Fruit fly (Drosophila melanogaster): ENCODE data around the gene CG16957.

Gene CG16957

dm6 chr2L:13434795-13435634, 39.0 kb upstream of the CG16957 start, which contains the start of gene Tehao:
Tehao (plus strand) TSS chr2L:13435622.
- TF ChIP-seq CG9705 (GFP tag; optimal IDR thresholded peaks at IDR 0.05) (no peak), Vsx2 (GFP tag; optimal IDR thresholded peaks at IDR 0.05; ENCODE audit: partially characterized antibody) (no peak), Dif (GFP tag; optimal IDR thresholded peaks at IDR 0.05; ENCODE audit: partially characterized antibody) (no peak), Jra (GFP tag; optimal IDR thresholded peaks at IDR 0.05) (no peak), Abd-B (GFP tag; optimal IDR thresholded peaks at IDR 0.05) (no peak), h (GFP tag; optimal IDR thresholded peaks at IDR 0.05) (peak; percentile 21), Myc (optimal IDR thresholded peaks at IDR 0.05) (no peak), CrebA (GFP tag; optimal IDR thresholded peaks at IDR 0.05; ENCODE audit: borderline replicate concordance) (peak; percentile 52), jim (GFP tag; optimal IDR thresholded peaks at IDR 0.05) (no peak), rgr (GFP tag; optimal IDR thresholded peaks at IDR 0.05) (no peak), usp (GFP tag; optimal IDR thresholded peaks at IDR 0.05) (no peak), sage (GFP tag; optimal IDR thresholded peaks at IDR 0.05) (no peak), Hr78 (GFP tag; optimal IDR thresholded peaks at IDR 0.05) (no peak), Hr83 (GFP tag; optimal IDR thresholded peaks at IDR 0.05; ENCODE audit: poor library complexity, severe bottlenecking) (no peak), woc (GFP tag; optimal IDR thresholded peaks at IDR 0.05) (no peak), Sp1 (GFP tag; optimal IDR thresholded peaks at IDR 0.05) (no peak), pan (optimal IDR thresholded peaks at IDR 0.05) (no peak), br (GFP tag; optimal IDR thresholded peaks at IDR 0.05) (no peak), lola (GFP tag; optimal IDR thresholded peaks at IDR 0.05) (no peak), Hnf4 (GFP tag; optimal IDR thresholded peaks at IDR 0.05) (no peak), Dfd (GFP tag; optimal IDR thresholded peaks at IDR 0.05) (no peak), fru (GFP tag; optimal IDR thresholded peaks at IDR 0.05) (peak; percentile 28), foxo (GFP tag; optimal IDR thresholded peaks at IDR 0.05) (peak in 1 of 2 experiments; percentile 13), tai (GFP tag; optimal IDR thresholded peaks at IDR 0.05) (no peak), GATAd (GFP tag; optimal IDR thresholded peaks at IDR 0.05) (no peak), psq (GFP tag; optimal IDR thresholded peaks at IDR 0.05) (no peak), Mio (GFP tag; optimal IDR thresholded peaks at IDR 0.05) (no peak), dl (GFP tag; optimal IDR thresholded peaks at IDR 0.05; ENCODE audit: insufficient read depth in 1 of 2, partially characterized antibody in 2 of 2) (no peak), sv (GFP tag; optimal IDR thresholded peaks at IDR 0.05) (no peak), dmrt93B (GFP tag; optimal IDR thresholded peaks at IDR 0.05) (no peak), Rel (GFP tag; optimal IDR thresholded peaks at IDR 0.05) (no peak), Rel (tag; optimal IDR thresholded peaks at IDR 0.05) (no peak), OdsH (GFP tag; optimal IDR thresholded peaks at IDR 0.05) (peak; percentile 7), N (GFP tag; optimal IDR thresholded peaks at IDR 0.05) (no peak), brk (GFP tag; optimal IDR thresholded peaks at IDR 0.05) (no peak), dsf (GFP tag; optimal IDR thresholded peaks at IDR 0.05; ENCODE audit: borderline replicate concordance) (no peak)

DNA sequence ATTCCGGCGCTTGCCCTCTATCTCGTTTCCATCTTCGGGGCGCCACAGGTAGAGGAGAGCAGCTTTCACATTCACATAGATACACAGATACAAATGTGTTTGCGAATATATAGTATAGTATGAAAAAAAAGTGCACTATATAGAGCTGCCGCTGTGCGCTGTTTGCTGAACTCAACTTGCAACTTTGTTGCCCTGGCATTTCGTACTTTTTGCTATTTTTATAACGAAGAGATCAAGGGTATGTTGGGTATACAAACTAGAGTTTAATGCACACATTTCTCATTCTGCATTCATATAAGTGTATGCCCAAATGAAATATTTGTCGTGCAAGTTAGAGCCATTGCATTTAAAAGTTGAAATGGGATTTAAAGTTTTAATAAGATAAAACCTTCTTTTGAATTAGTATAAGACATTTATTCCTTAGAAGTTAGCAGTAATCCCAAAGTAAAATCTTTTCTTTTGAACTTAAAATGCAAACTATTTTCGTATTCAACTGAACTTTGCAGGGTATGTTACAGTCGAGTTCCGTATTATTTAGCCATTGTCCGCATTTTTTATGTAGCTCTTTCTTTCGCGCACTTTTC, 35.0 kb upstream of the CG16957 start:
- no peak for TF ChIP-seq CG9705 (GFP tag; optimal IDR thresholded peaks at IDR 0.05)
- no peak for TF ChIP-seq rgr (GFP tag; optimal IDR thresholded peaks at IDR 0.05)
- no peak for TF ChIP-seq Jra (GFP tag; optimal IDR thresholded peaks at IDR 0.05)
- no peak for TF ChIP-seq Vsx2 (GFP tag; optimal IDR thresholded peaks at IDR 0.05; ENCODE audit: partially characterized antibody)
- no peak for TF ChIP-seq ey (GFP tag; optimal IDR thresholded peaks at IDR 0.05)
- TF ChIP-seq br (GFP tag; optimal IDR thresholded peaks at IDR 0.05): no peak
